Worm (Caenorhabditis elegans) whole organism, mixed stage, embryonic: ENCODE measurements around the gene spin-1.

Source experiments
- M03D4.4 ChIP-seq: sonication (generic microtip); optimal IDR thresholded peaks from 2 replicates; lab custom pipeline; 2017; ENCODE audit warnings: mild to moderate bottlenecking, missing genetic modification characterization, missing compliant biosample characterization
- bed-3 ChIP-seq: fragments of 200-800 bp; sonication (Bioruptor generic); optimal IDR thresholded peaks from 3 replicates; lab custom pipeline; 2018; ENCODE audit warnings: mild to moderate bottlenecking, missing genetic modification characterization, moderate library complexity, missing compliant biosample characterization
- blmp-1 ChIP-seq: fragments of 150-350 bp; optimal IDR thresholded peaks from 2 replicates; lab custom pipeline; 2014; ENCODE audit warnings: missing biosample characterization, missing genetic modification characterization
- ceh-39 ChIP-seq: fragments of 150-350 bp; optimal IDR thresholded peaks from 2 replicates; lab custom pipeline; 2014; ENCODE audit warnings: missing biosample characterization, missing genetic modification characterization
- ceh-43 ChIP-seq: fragments of 200-800 bp; sonication (Bioruptor generic); optimal IDR thresholded peaks from 2 replicates; lab custom pipeline; 2018; ENCODE audit warnings: mild to moderate bottlenecking, missing genetic modification characterization, moderate library complexity, missing compliant biosample characterization
- ceh-83 ChIP-seq: fragments of 200-800 bp; sonication (Bioruptor generic); optimal IDR thresholded peaks from 2 replicates; lab custom pipeline; 2018; ENCODE audit warnings: mild to moderate bottlenecking, missing genetic modification characterization, missing compliant biosample characterization
- cnd-1 ChIP-seq: fragments of 200-800 bp; sonication (Bioruptor generic); optimal IDR thresholded peaks from 2 replicates; lab custom pipeline; 2018; ENCODE audit warnings: mild to moderate bottlenecking, missing genetic modification characterization, missing compliant biosample characterization
- drap-1 ChIP-seq: fragments of 200-800 bp; sonication (Bioruptor generic); optimal IDR thresholded peaks from 3 replicates; lab custom pipeline; 2018; ENCODE audit warnings: mild to moderate bottlenecking, missing genetic modification characterization, missing compliant biosample characterization
- elt-1 ChIP-seq: sonication (generic microtip); optimal IDR thresholded peaks from 2 replicates; lab custom pipeline; 2017; ENCODE audit warnings: missing genetic modification characterization, mild to moderate bottlenecking, missing compliant biosample characterization, antibody characterized with exemption, moderate library complexity, borderline replicate concordance; ENCODE audit not compliant: insufficient read depth
- elt-3 ChIP-seq: fragments of 150-350 bp; optimal IDR thresholded peaks from 2 replicates; lab custom pipeline; 2014; ENCODE audit warnings: missing biosample characterization, missing genetic modification characterization
- flh-1 ChIP-seq: fragments of 200-800 bp; sonication (Bioruptor generic); optimal IDR thresholded peaks from 2 replicates; lab custom pipeline; 2018; ENCODE audit warnings: mild to moderate bottlenecking, missing genetic modification characterization, moderate library complexity, missing compliant biosample characterization
- ham-2 ChIP-seq: fragments of 200-800 bp; sonication (Bioruptor generic); optimal IDR thresholded peaks from 2 replicates; lab custom pipeline; 2018; ENCODE audit warnings: mild to moderate bottlenecking, missing genetic modification characterization, missing compliant biosample characterization
- hlh-1 ChIP-seq: fragments of 150-350 bp; optimal IDR thresholded peaks from 2 replicates; lab custom pipeline; 2014; ENCODE audit warnings: missing biosample characterization, missing genetic modification reagents, missing genetic modification characterization
- lin-13 ChIP-seq: fragments of 150-350 bp; optimal IDR thresholded peaks from 2 replicates; lab custom pipeline; 2014; ENCODE audit warnings: missing biosample characterization, missing genetic modification characterization
- lin-32 ChIP-seq: fragments of 200-800 bp; sonication (Bioruptor generic); optimal IDR thresholded peaks from 2 replicates; lab custom pipeline; 2018; ENCODE audit warnings: mild to moderate bottlenecking, missing genetic modification characterization, missing compliant biosample characterization
- lsy-2 ChIP-seq: fragments of 150-350 bp; optimal IDR thresholded peaks from 2 replicates; lab custom pipeline; 2014; ENCODE audit warnings: missing biosample characterization, missing genetic modification characterization
- mab-5 ChIP-seq: fragments of 150-350 bp; optimal IDR thresholded peaks from 2 replicates; lab custom pipeline; 2014; ENCODE audit warnings: missing biosample characterization, missing genetic modification characterization
- mep-1 ChIP-seq: fragments of 150-350 bp; optimal IDR thresholded peaks from 2 replicates; lab custom pipeline; 2017; ENCODE audit warnings: missing biosample characterization, missing genetic modification reagents, missing genetic modification characterization, inconsistent platforms
- mls-2 ChIP-seq: sonication (generic microtip); optimal IDR thresholded peaks from 2 replicates; lab custom pipeline; 2016; ENCODE audit warnings: mild to moderate bottlenecking, missing genetic modification characterization, moderate library complexity, missing compliant biosample characterization
- nhr-12 ChIP-seq: fragments of 150-350 bp; optimal IDR thresholded peaks from 2 replicates; lab custom pipeline; 2014; ENCODE audit warnings: missing biosample characterization, missing genetic modification characterization
- nhr-2 ChIP-seq: fragments of 150-350 bp; optimal IDR thresholded peaks from 2 replicates; lab custom pipeline; 2014; ENCODE audit warnings: missing biosample characterization, missing genetic modification characterization
- nhr-237 ChIP-seq: fragments of 150-350 bp; optimal IDR thresholded peaks from 2 replicates; lab custom pipeline; 2014; ENCODE audit warnings: missing biosample characterization, missing genetic modification characterization
- nhr-28 ChIP-seq: fragments of 150-350 bp; optimal IDR thresholded peaks from 2 replicates; lab custom pipeline; 2014; ENCODE audit warnings: missing biosample characterization, missing genetic modification characterization
- nhr-76 ChIP-seq: sonication (generic microtip); optimal IDR thresholded peaks from 2 replicates; lab custom pipeline; 2017; ENCODE audit warnings: missing biosample characterization, missing genetic modification characterization
- pha-4 ChIP-seq: fragments of 150-350 bp; optimal IDR thresholded peaks from 2 replicates; lab custom pipeline; 2018; ENCODE audit warnings: missing biosample characterization, missing genetic modification reagents, missing genetic modification characterization
- snpc-4 ChIP-seq: fragments of 150-350 bp; optimal IDR thresholded peaks from 2 replicates; lab custom pipeline; 2014; ENCODE audit warnings: missing biosample characterization, missing genetic modification characterization
- sptf-1 ChIP-seq: sonication (generic microtip); optimal IDR thresholded peaks from 2 replicates; lab custom pipeline; 2017; ENCODE audit warnings: mild to moderate bottlenecking, missing genetic modification characterization, moderate library complexity, missing compliant biosample characterization
- tbx-8 ChIP-seq: fragments of 200-800 bp; sonication (Bioruptor generic); optimal IDR thresholded peaks from 2 replicates; lab custom pipeline; 2018; ENCODE audit warnings: mild to moderate bottlenecking, missing genetic modification characterization, moderate library complexity, missing compliant biosample characterization
- unc-120 ChIP-seq: sonication (generic microtip); optimal IDR thresholded peaks from 2 replicates; lab custom pipeline; 2017; ENCODE audit warnings: missing genetic modification characterization, missing compliant biosample characterization; ENCODE audit not compliant: poor library complexity, severe bottlenecking
- unc-62 ChIP-seq: fragments of 150-350 bp; optimal IDR thresholded peaks from 2 replicates; lab custom pipeline; 2014; ENCODE audit warnings: missing biosample characterization, missing genetic modification reagents, missing genetic modification characterization

Gene spin-1

ce11 chrV:12074886-12075285 is 39.9 kb upstream of the spin-1 start, which contains the start of gene R07B7.6:
R07B7.6 (minus strand) TSS chrV:12074986.
- no peak for TF ChIP-seq mab-5 (tag; lab: Kevin White, UChicago)
- no peak for TF ChIP-seq ceh-83
- TF ChIP-seq cnd-1 (tag; lab: Kevin White, UChicago), result no peak
- no peak for TF ChIP-seq nhr-76 (tag; lab: Kevin White, UChicago)

ce11 chrV:12075983-12076382 is 38.8 kb upstream of the spin-1 start:
- TF ChIP-seq unc-62 (GFP tag; lab: Kevin White, UChicago), result no peak

- TF ChIP-seq ham-2, result no peak
- TF ChIP-seq elt-3 (tag; lab: Kevin White, UChicago), result no peak
- no peak for TF ChIP-seq lsy-2 (tag; lab: Kevin White, UChicago)
- no peak for TF ChIP-seq ceh-39
- TF ChIP-seq drap-1 (GFP tag; lab: Kevin White, UChicago), result no peak
- no peak for TF ChIP-seq elt-1 (tag; lab: Kevin White, UChicago)
- TF ChIP-seq blmp-1 (tag; lab: Kevin White, UChicago), result no peak
- no peak for TF ChIP-seq pha-4
- TF ChIP-seq sptf-1, result no peak
- TF ChIP-seq flh-1 (GFP tag; lab: Kevin White, UChicago), result no peak
- TF ChIP-seq bed-3 (GFP tag; lab: Kevin White, UChicago), result no peak
- TF ChIP-seq M03D4.4, result no peak
- no peak for TF ChIP-seq mep-1 (tag; lab: Kevin White, UChicago)
- no peak for TF ChIP-seq nhr-76 (tag; lab: Kevin White, UChicago)
- no peak for TF ChIP-seq ceh-83
- TF ChIP-seq mab-5 (tag; lab: Kevin White, UChicago), result no peak
- TF ChIP-seq lin-13 (tag; lab: Kevin White, UChicago), result no peak
- TF ChIP-seq, all 35 proteins: peak for 0
These were observed 34.5 kb upstream of the spin-1 start, which contains the start of gene R07B7.9 for ce11 chrV:12080274-12080673. R07B7.9 (minus strand) TSS chrV:12080374.

ce11 chrV:12082932-12083331 is 31.9 kb upstream of the spin-1 start, which contains the start of gene R07B7.10:
R07B7.10 (plus strand) TSS chrV:12083216.
- TF ChIP-seq mab-5 (tag; lab: Kevin White, UChicago) (no peak), flh-1 (GFP tag; lab: Kevin White, UChicago) (no peak), lin-32 (no peak)
- TF ChIP-seq, all 35 proteins: peak for 0

- TF ChIP-seq mls-2 (tag; lab: Kevin White, UChicago), result no peak
- TF ChIP-seq nhr-28, result no peak
- TF ChIP-seq snpc-4 (tag; lab: Kevin White, UChicago), result no peak
- TF ChIP-seq ceh-83, result no peak
- no peak for TF ChIP-seq nhr-2 (tag; lab: Kevin White, UChicago)
- no peak for TF ChIP-seq hlh-1 (tag; lab: Kevin White, UChicago)
- no peak for TF ChIP-seq unc-120
- TF ChIP-seq pha-4, result no peak
- TF ChIP-seq nhr-12 (tag; lab: Kevin White, UChicago), result no peak
- no peak for TF ChIP-seq ham-2
- TF ChIP-seq ceh-43, result no peak
- no peak for TF ChIP-seq mep-1 (tag; lab: Kevin White, UChicago)
- no peak for TF ChIP-seq tbx-8 (GFP tag; lab: Kevin White, UChicago)
- TF ChIP-seq flh-1 (GFP tag; lab: Kevin White, UChicago), result no peak
- TF ChIP-seq blmp-1 (tag; lab: Kevin White, UChicago), result no peak
- TF ChIP-seq sptf-1, result no peak
- no peak for TF ChIP-seq nhr-237 (tag; lab: Kevin White, UChicago)
These were observed 30.6 kb upstream of the spin-1 start, which contains the start of gene R07B7.8 for ce11 chrV:12084216-12084615. R07B7.8 (minus strand) TSS chrV:12084316.
